Fruit fly (Drosophila melanogaster) whole organism, wandering third instar larva: Measurements from ENCODE around the gene Ugt301D1.

Source experiments
- Abd-B ChIP-seq: fragments of >200 bp; optimal IDR thresholded peaks from 2 replicates; lab custom pipeline; 2017; ENCODE audit warnings: missing biosample characterization, missing genetic modification characterization
- Dfd ChIP-seq: fragments of >200 bp; optimal IDR thresholded peaks from 2 replicates; lab custom pipeline; 2017; ENCODE audit warnings: missing biosample characterization, missing genetic modification characterization
- HLH106 ChIP-seq: fragments of 200-800 bp; optimal IDR thresholded peaks from 3 replicates; lab custom pipeline; 2019; ENCODE audit warnings: missing biosample characterization, mild to moderate bottlenecking, missing genetic modification characterization, moderate library complexity
- Myc ChIP-seq: fragments of >200 bp; optimal IDR thresholded peaks from 2 replicates; lab custom pipeline; 2017
- h ChIP-seq: fragments of 200-800 bp; sonication (Bioruptor generic); optimal IDR thresholded peaks from 3 replicates; lab custom pipeline; 2016; ENCODE audit warnings: missing biosample characterization, mild to moderate bottlenecking, missing genetic modification characterization

- no peak for TF ChIP-seq h (GFP tag; lab: Kevin White, UChicago)
- no peak for TF ChIP-seq HLH106 (tag; lab: Kevin White, UChicago)
- TF ChIP-seq Myc: no peak
- TF ChIP-seq Abd-B (GFP tag; lab: Kevin White, UChicago): no peak
- TF ChIP-seq Dfd (GFP tag; lab: Kevin White, UChicago): no peak
Observed at dm6 chr2L:18486828-18487227, 22.5 kb upstream of the Ugt301D1 start.
